Worm (Caenorhabditis elegans) whole organism, late embryonic: ENCODE data around the gene F28E10.4.

ENCODE experiments used
- hlh-30 ChIP-seq: sonication (generic microtip); optimal IDR thresholded peaks from 2 replicates; lab custom pipeline; 2017; ENCODE audit warnings: antibody characterized with exemption, missing genetic modification characterization, missing compliant biosample characterization; ENCODE audit not compliant: insufficient read depth
- pag-3 ChIP-seq: sonication (generic microtip); optimal IDR thresholded peaks from 2 replicates; lab custom pipeline; 2016; ENCODE audit warnings: missing compliant biosample characterization, missing genetic modification characterization, borderline replicate concordance
- pqm-1 ChIP-seq: sonication (generic microtip); optimal IDR thresholded peaks from 2 replicates; lab custom pipeline; 2016; ENCODE audit warnings: missing genetic modification characterization, missing compliant biosample characterization
- pros-1 ChIP-seq: fragments of 150-350 bp; optimal IDR thresholded peaks from 2 replicates; lab custom pipeline; 2014; ENCODE audit warnings: missing biosample characterization, missing genetic modification reagents, missing genetic modification characterization
- ref-2 ChIP-seq: sonication (generic microtip); optimal IDR thresholded peaks from 2 replicates; lab custom pipeline; 2016; ENCODE audit warnings: missing genetic modification characterization, missing compliant biosample characterization

DNA sequence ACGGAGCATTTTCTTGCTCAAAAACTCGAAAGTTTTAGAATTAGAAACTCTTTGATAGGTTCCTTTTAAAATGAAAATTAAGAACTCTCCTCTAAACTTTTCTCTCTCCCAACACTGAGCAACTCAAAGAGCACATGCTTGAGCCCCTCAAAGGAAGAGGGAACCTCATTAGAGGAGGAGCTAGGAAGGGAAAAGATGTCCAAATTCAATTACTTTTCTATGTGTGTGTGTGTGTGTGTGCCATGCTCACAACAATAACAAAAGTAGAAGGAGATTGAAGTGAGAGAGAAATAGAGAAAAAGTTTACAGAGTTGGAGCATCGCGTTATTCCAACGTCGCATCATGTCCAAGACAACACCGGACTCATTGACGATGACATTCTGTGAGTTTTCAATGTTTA is 18.7 kb upstream of the F28E10.4 start:
- TF ChIP-seq ref-2 (tag; lab: Kevin White, UChicago) (no peak), pros-1 (tag; lab: Kevin White, UChicago) (no peak), hlh-30 (tag; lab: Kevin White, UChicago) (no peak), pag-3 (tag; lab: Kevin White, UChicago) (no peak), pqm-1 (no peak)
